Worm (Caenorhabditis elegans) whole organism, L1 larva: ENCODE measurements around the gene rdl-1.
A peak's percentile ranks its signal among the peaks of the same experiment; 100 is the strongest.

Experiments used
- C16A3.4 ChIP-seq: fragments of 150-350 bp; optimal IDR thresholded peaks from 2 replicates; lab custom pipeline; 2014; ENCODE audit warnings: missing biosample characterization, missing genetic modification characterization
- aly-2 ChIP-seq: fragments of 150-350 bp; optimal IDR thresholded peaks from 2 replicates; lab custom pipeline; 2014; ENCODE audit warnings: missing biosample characterization, missing genetic modification characterization
- blmp-1 ChIP-seq: fragments of 150-350 bp; optimal IDR thresholded peaks from 2 replicates; lab custom pipeline; 2014; ENCODE audit warnings: missing biosample characterization, missing genetic modification characterization
- ceh-63 ChIP-seq: fragments of 200-800 bp; sonication (Bioruptor generic); optimal IDR thresholded peaks from 2 replicates; lab custom pipeline; 2018; ENCODE audit warnings: mild to moderate bottlenecking, missing genetic modification characterization, missing compliant biosample characterization
- ceh-8 ChIP-seq: fragments of 200-800 bp; sonication (Bioruptor generic); optimal IDR thresholded peaks from 2 replicates; lab custom pipeline; 2018; ENCODE audit warnings: mild to moderate bottlenecking, missing genetic modification characterization, moderate library complexity, missing compliant biosample characterization
- ceh-88 ChIP-seq: fragments of 200-800 bp; sonication (Bioruptor generic); IDR thresholded peaks from 2 replicates; pipeline ENCODE4 v1.3.6; 2022; ENCODE audit warnings: missing genetic modification characterization, missing compliant biosample characterization
- ceh-90 ChIP-seq: sonication (generic microtip); optimal IDR thresholded peaks from 2 replicates; lab custom pipeline; 2016; ENCODE audit warnings: missing genetic modification characterization, missing compliant biosample characterization
- dsc-1 ChIP-seq: sonication (generic microtip); optimal IDR thresholded peaks from 2 replicates; lab custom pipeline; 2016; ENCODE audit warnings: mild to moderate bottlenecking, missing genetic modification characterization, missing compliant biosample characterization
- efl-1 ChIP-seq, 4 experiments: fragments of 150-350 bp; optimal IDR thresholded peaks in 3 of 4; peaks in 1 of 4; 1 replicate in 1 of 4; 2 replicates in 3 of 4; lab custom pipeline; 2014; ENCODE audit warnings: missing biosample characterization in 2 of 4, missing genetic modification characterization in 2 of 4, missing genetic modification reagents in 2 of 4
- egl-13 ChIP-seq: sonication (generic microtip); optimal IDR thresholded peaks from 2 replicates; lab custom pipeline; 2016; ENCODE audit warnings: missing genotype, missing genetic modification reagents, missing genetic modification characterization, missing compliant biosample characterization
- elt-2 ChIP-seq: sonication (generic microtip); optimal IDR thresholded peaks from 2 replicates; lab custom pipeline; 2016; ENCODE audit warnings: missing genetic modification characterization, mild to moderate bottlenecking, inconsistent platforms, missing compliant biosample characterization, missing genetic modification reagents
- fkh-10 ChIP-seq: sonication (generic microtip); optimal IDR thresholded peaks from 2 replicates; lab custom pipeline; 2017; ENCODE audit warnings: missing biosample characterization, missing genetic modification reagents, missing genetic modification characterization
- fkh-4 ChIP-seq: sonication (generic microtip); optimal IDR thresholded peaks from 2 replicates; lab custom pipeline; 2016; ENCODE audit warnings: missing compliant biosample characterization, missing genetic modification characterization, borderline replicate concordance
- fkh-8 ChIP-seq: sonication (generic microtip); optimal IDR thresholded peaks from 2 replicates; lab custom pipeline; 2016; ENCODE audit warnings: mild to moderate bottlenecking, missing genetic modification characterization, missing compliant biosample characterization
- hlh-17 ChIP-seq: fragments of 200-800 bp; sonication (Bioruptor generic); optimal IDR thresholded peaks from 2 replicates; lab custom pipeline; 2018; ENCODE audit warnings: missing genetic modification characterization, mild to moderate bottlenecking, missing compliant biosample characterization, moderate library complexity, borderline replicate concordance
- hpl-2 ChIP-seq: fragments of 150-350 bp; optimal IDR thresholded peaks from 2 replicates; lab custom pipeline; 2014; ENCODE audit warnings: missing biosample characterization, missing genetic modification reagents, missing genetic modification characterization
- lin-14 ChIP-seq: fragments of 200-800 bp; sonication (Bioruptor generic); optimal IDR thresholded peaks from 2 replicates; lab custom pipeline; 2018; ENCODE audit warnings: mild to moderate bottlenecking, missing genetic modification characterization, moderate library complexity, missing compliant biosample characterization
- lin-35 ChIP-seq, 2 experiments: fragments of 150-350 bp; optimal IDR thresholded peaks; 2 replicates each; lab custom pipeline; 2014; ENCODE audit warnings: missing biosample characterization in 2 of 2, missing genetic modification characterization in 2 of 2, missing genetic modification reagents in 2 of 2
- lsy-2 ChIP-seq, 2 experiments: fragments of 150-350 bp; optimal IDR thresholded peaks; 2 replicates each; lab custom pipeline; 2014; ENCODE audit warnings: missing biosample characterization in 2 of 2, missing genetic modification characterization in 2 of 2
- mab-9 ChIP-seq: fragments of 200-800 bp; sonication (Bioruptor generic); IDR thresholded peaks from 2 replicates; pipeline ENCODE4 v1.3.6; 2022; ENCODE audit warnings: missing genetic modification reagents, missing genetic modification characterization, missing compliant biosample characterization
- mdl-1 ChIP-seq, 2 experiments: fragments of 150-350 bp; optimal IDR thresholded peaks; 2 replicates each; lab custom pipeline; 2014 to 2017; ENCODE audit warnings: missing biosample characterization in 2 of 2, missing genetic modification characterization in 2 of 2, inconsistent platforms in 1 of 2
- nhr-20 ChIP-seq: sonication (generic microtip); optimal IDR thresholded peaks from 2 replicates; lab custom pipeline; 2016; ENCODE audit warnings: mild to moderate bottlenecking, missing genetic modification characterization, missing compliant biosample characterization
- nhr-28 ChIP-seq: fragments of 150-350 bp; optimal IDR thresholded peaks from 2 replicates; lab custom pipeline; 2014; ENCODE audit warnings: missing biosample characterization, missing genetic modification characterization
- nhr-47 ChIP-seq: sonication (generic microtip); optimal IDR thresholded peaks from 2 replicates; lab custom pipeline; 2016; ENCODE audit warnings: mild to moderate bottlenecking, missing genetic modification characterization, moderate library complexity, missing compliant biosample characterization
- nhr-71 ChIP-seq: sonication (generic microtip); optimal IDR thresholded peaks from 2 replicates; lab custom pipeline; 2016; ENCODE audit warnings: mild to moderate bottlenecking, missing genetic modification characterization, moderate library complexity, missing compliant biosample characterization
- nhr-85 ChIP-seq: sonication (generic microtip); peaks from one replicate; lab custom pipeline; 2016; ENCODE audit warnings: missing genetic modification characterization, inconsistent platforms, missing compliant biosample characterization
- nhr-90 ChIP-seq: sonication (generic microtip); optimal IDR thresholded peaks from 2 replicates; lab custom pipeline; 2016; ENCODE audit warnings: mild to moderate bottlenecking, missing genetic modification characterization, missing compliant biosample characterization; ENCODE audit not compliant: poor library complexity
- pag-3 ChIP-seq: sonication (generic microtip); optimal IDR thresholded peaks from 2 replicates; lab custom pipeline; 2017; ENCODE audit warnings: missing genetic modification characterization, mild to moderate bottlenecking, missing compliant biosample characterization, antibody characterized with exemption, borderline replicate concordance; ENCODE audit not compliant: insufficient read depth
- rnt-1 ChIP-seq: sonication (generic microtip); optimal IDR thresholded peaks from 2 replicates; lab custom pipeline; 2016; ENCODE audit warnings: mild to moderate bottlenecking, missing genetic modification characterization, moderate library complexity, missing compliant biosample characterization
- snu-23 ChIP-seq: sonication (generic microtip); optimal IDR thresholded peaks from 2 replicates; lab custom pipeline; 2016; ENCODE audit warnings: missing genetic modification characterization, missing compliant biosample characterization
- sup-37 ChIP-seq: fragments of 200-800 bp; sonication (Bioruptor generic); optimal IDR thresholded peaks from 2 replicates; lab custom pipeline; 2018; ENCODE audit warnings: mild to moderate bottlenecking, missing genetic modification characterization, missing compliant biosample characterization
- swsn-7 ChIP-seq: sonication (generic microtip); optimal IDR thresholded peaks from 2 replicates; lab custom pipeline; 2016; ENCODE audit warnings: missing genetic modification characterization, missing compliant biosample characterization
- unc-62 ChIP-seq: fragments of 150-350 bp; optimal IDR thresholded peaks from 2 replicates; lab custom pipeline; 2014; ENCODE audit warnings: missing biosample characterization, missing genetic modification reagents, missing genetic modification characterization
- zag-1 ChIP-seq: fragments of 150-350 bp; optimal IDR thresholded peaks from 2 replicates; lab custom pipeline; 2014; ENCODE audit warnings: missing biosample characterization, missing genetic modification characterization

Gene rdl-1

ce11 chrIV:7727258-7727657 lies 42.8 kb downstream of the rdl-1 start:
- TF ChIP-seq efl-1 (optimal IDR thresholded peaks at IDR 0.05; lab: Kevin White, UChicago): no peak
- peak in 1 of 2 experiments; percentile 25 for TF ChIP-seq efl-1 (GFP tag; optimal IDR thresholded peaks at IDR 0.05 in 1 of 2; lab: Kevin White, UChicago)
- no peak for TF ChIP-seq nhr-47

- no peak for TF ChIP-seq zag-1
- peak; percentile 58 for TF ChIP-seq elt-2 (tag; lab: Kevin White, UChicago)
These were observed 43.7 kb downstream of the rdl-1 start, which contains the start of gene C50F7.5 for ce11 chrIV:7726325-7726724. C50F7.5 (plus strand) TSS chrIV:7726719.

- TF ChIP-seq nhr-28 (tag; lab: Kevin White, UChicago): no peak
- TF ChIP-seq snu-23 (GFP tag; lab: Kevin White, UChicago): no peak
- TF ChIP-seq fkh-10: no peak
- TF ChIP-seq lin-35 (GFP tag; optimal IDR thresholded peaks at IDR 0.05; lab: Kevin White, UChicago): no peak
- no peak for TF ChIP-seq mdl-1 (tag; optimal IDR thresholded peaks at IDR 0.05; lab: Kevin White, UChicago)
- TF ChIP-seq mab-9: no peak
- TF ChIP-seq pag-3 (tag; lab: Kevin White, UChicago): no peak
- no peak for TF ChIP-seq nhr-71
- TF ChIP-seq efl-1 (optimal IDR thresholded peaks at IDR 0.05; lab: Kevin White, UChicago): no peak
- TF ChIP-seq efl-1 (GFP tag; optimal IDR thresholded peaks at IDR 0.05 in 1 of 2; lab: Kevin White, UChicago): no peak
- peak; percentile 26 for TF ChIP-seq dsc-1
- TF ChIP-seq nhr-85 (tag; lab: Kevin White, UChicago): no peak
- TF ChIP-seq fkh-8: no peak
- TF ChIP-seq aly-2 (tag; lab: Kevin White, UChicago): no peak
- no peak for TF ChIP-seq ceh-8
- TF ChIP-seq lin-14 (GFP tag; lab: Kevin White, UChicago): peak; percentile 32
- TF ChIP-seq, all 84 proteins: peak for 2
These were observed 45.1 kb downstream of the rdl-1 start for ce11 chrIV:7724912-7725311.

- peak; percentile 16 for TF ChIP-seq nhr-71
- TF ChIP-seq rnt-1 (tag; lab: Kevin White, UChicago): peak; percentile 41
- TF ChIP-seq ceh-90: no peak
These were observed 46.5 kb downstream of the rdl-1 start for ce11 chrIV:7723555-7723954.

- TF ChIP-seq lsy-2 (tag; optimal IDR thresholded peaks at IDR 0.05; lab: Kevin White, UChicago): no peak
- TF ChIP-seq C16A3.4: no peak
- no peak for TF ChIP-seq fkh-4 (tag; lab: Kevin White, UChicago)
- no peak for TF ChIP-seq nhr-90 (tag; lab: Kevin White, UChicago)
- no peak for TF ChIP-seq ceh-63 (GFP tag; lab: Kevin White, UChicago)
- no peak for TF ChIP-seq hpl-2
- no peak for TF ChIP-seq unc-62
- no peak for TF ChIP-seq hlh-17
- TF ChIP-seq fkh-10: no peak
- TF ChIP-seq blmp-1 (tag; lab: Kevin White, UChicago): no peak
- no peak for TF ChIP-seq egl-13 (tag; lab: Kevin White, UChicago)
- TF ChIP-seq ceh-88 (GFP tag; lab: Robert Waterston, UW): no peak
- no peak for TF ChIP-seq nhr-20 (tag; lab: Kevin White, UChicago)
- no peak for TF ChIP-seq swsn-7 (tag; lab: Kevin White, UChicago)
- no peak for TF ChIP-seq sup-37 (GFP tag; lab: Kevin White, UChicago)
These were observed 47.3 kb downstream of the rdl-1 start, which contains the start of gene C50F7.6 for ce11 chrIV:7722806-7723205. C50F7.6 (minus strand) TSS chrIV:7723199.
